Worm (Caenorhabditis elegans) whole organism, mixed stage, embryonic: ENCODE data around the gene Y62E10A.24.

Experiments
- ceh-39 ChIP-seq: fragments of 150-350 bp; optimal IDR thresholded peaks from 2 replicates; lab custom pipeline; 2014; ENCODE audit warnings: missing biosample characterization, missing genetic modification characterization
- flh-1 ChIP-seq: fragments of 200-800 bp; sonication (Bioruptor generic); optimal IDR thresholded peaks from 2 replicates; lab custom pipeline; 2018; ENCODE audit warnings: mild to moderate bottlenecking, missing genetic modification characterization, moderate library complexity, missing compliant biosample characterization
- hlh-1 ChIP-seq: fragments of 150-350 bp; optimal IDR thresholded peaks from 2 replicates; lab custom pipeline; 2014; ENCODE audit warnings: missing biosample characterization, missing genetic modification reagents, missing genetic modification characterization
- sem-2 ChIP-seq: fragments of 200-800 bp; sonication (Bioruptor generic); optimal IDR thresholded peaks from 2 replicates; lab custom pipeline; 2018; ENCODE audit warnings: mild to moderate bottlenecking, missing genetic modification characterization, missing compliant biosample characterization
- unc-120 ChIP-seq: sonication (generic microtip); optimal IDR thresholded peaks from 2 replicates; lab custom pipeline; 2017; ENCODE audit warnings: missing genetic modification characterization, missing compliant biosample characterization; ENCODE audit not compliant: poor library complexity, severe bottlenecking
- unc-39 ChIP-seq: fragments of 150-350 bp; optimal IDR thresholded peaks from 2 replicates; lab custom pipeline; 2014; ENCODE audit warnings: missing biosample characterization, missing genetic modification characterization
- ztf-11 ChIP-seq: fragments of 150-350 bp; optimal IDR thresholded peaks from 2 replicates; lab custom pipeline; 2014; ENCODE audit warnings: missing biosample characterization, missing genetic modification characterization

- TF ChIP-seq unc-120 (tag; lab: Kevin White, UChicago) = no peak
- no peak for TF ChIP-seq sem-2 (GFP tag; lab: Kevin White, UChicago)
- no peak for TF ChIP-seq ztf-11 (tag; lab: Kevin White, UChicago)
- no peak for TF ChIP-seq hlh-1
- TF ChIP-seq unc-39 (tag; lab: Kevin White, UChicago) = no peak
- TF ChIP-seq ceh-39 = no peak
- no peak for TF ChIP-seq flh-1
Measured at ce11 chrIV:13389237-13389636, 18.7 kb downstream of the Y62E10A.24 start.
